Worm (Caenorhabditis elegans): Measurements from ENCODE around the gene eif-3.B.

eif-3.B gene

ce11 chrII:14843016-14843415 lies 47.8 kb downstream of the eif-3.B start, which contains the start of gene cdh-7:
Gene cdh-7 (plus strand): TSS chrII:14843229.
- TF ChIP-seq vab-15 (tag; optimal IDR thresholded peaks at IDR 0.05) (no peak), hlh-4 (tag; optimal IDR thresholded peaks at IDR 0.05) (no peak), sptf-1 (tag; optimal IDR thresholded peaks at IDR 0.05) (no peak), mab-9 (GFP tag; IDR thresholded peaks at IDR 0.05) (no peak), nhr-20 (tag; optimal IDR thresholded peaks at IDR 0.05) (no peak), blmp-1 (tag; optimal IDR thresholded peaks at IDR 0.05) (peak; percentile 84), unc-130 (tag; optimal IDR thresholded peaks at IDR 0.05) (no peak)

- TF ChIP-seq C04F5.9 (tag; optimal IDR thresholded peaks at IDR 0.05) (no peak), ceh-63 (GFP tag; optimal IDR thresholded peaks at IDR 0.05) (no peak), nhr-90 (tag; optimal IDR thresholded peaks at IDR 0.05; ENCODE audit: poor library complexity) (no peak), nhr-12 (tag; optimal IDR thresholded peaks at IDR 0.05) (no peak), ztf-4 (tag; optimal IDR thresholded peaks at IDR 0.05) (no peak), elt-3 (tag; optimal IDR thresholded peaks at IDR 0.05) (peak in 1 of 6 experiments; percentile 35), unc-130 (tag; optimal IDR thresholded peaks at IDR 0.05) (no peak), aly-2 (tag; optimal IDR thresholded peaks at IDR 0.05) (no peak), blmp-1 (tag; optimal IDR thresholded peaks at IDR 0.05) (peak; percentile 86)
Observed at ce11 chrII:14844253-14844652, 49.0 kb downstream of the eif-3.B start.
